Fruit fly (Drosophila melanogaster): ENCODE measurements around the gene nebu.

dm6 chr3L:12802443-12802865, 40.5 kb downstream of the nebu start:
- TF ChIP-seq CG17806 (tag; optimal IDR thresholded peaks at IDR 0.05), result no peak
- no peak for TF ChIP-seq D1 (tag; optimal IDR thresholded peaks at IDR 0.05)
- peak; percentile 88 for TF ChIP-seq CG32121 (GFP tag; IDR thresholded peaks at IDR 0.05)
- TF ChIP-seq fd96Ca (GFP tag; IDR thresholded peaks at IDR 0.05), result peak; percentile 78; the same call in 2 of the 3 replicates
- TF ChIP-seq CG4496 (GFP tag; IDR thresholded peaks at IDR 0.05), result peak; percentile 87
- no peak for TF ChIP-seq Snoo (tag; optimal IDR thresholded peaks at IDR 0.05)
- no peak for TF ChIP-seq CG13204 (GFP tag; optimal IDR thresholded peaks at IDR 0.05)
- peak; percentile 87 for TF ChIP-seq Ets98B (GFP tag; IDR thresholded peaks at IDR 0.05)
- peak; percentile 88 for TF ChIP-seq CG14655 (GFP tag; optimal IDR thresholded peaks at IDR 0.05)
- TF ChIP-seq rn (GFP tag; IDR thresholded peaks at IDR 0.05), result no peak
- no peak for TF ChIP-seq EcR (GFP tag; optimal IDR thresholded peaks at IDR 0.05)
- no peak for TF ChIP-seq CG10348 (GFP tag; IDR thresholded peaks at IDR 0.05)
- no peak for TF ChIP-seq CG15710 (tag; optimal IDR thresholded peaks at IDR 0.05)
